Worm (Caenorhabditis elegans) whole organism, L1 larva: ENCODE measurements around the gene mig-39.

Experiments used
- F16B12.6 ChIP-seq: fragments of 150-350 bp; optimal IDR thresholded peaks from 2 replicates; lab custom pipeline; 2014; ENCODE audit warnings: missing biosample characterization, missing genetic modification characterization
- Y116A8C.19 ChIP-seq: sonication (generic microtip); optimal IDR thresholded peaks from 2 replicates; lab custom pipeline; 2016; ENCODE audit warnings: missing compliant biosample characterization, missing genetic modification characterization, borderline replicate concordance
- aha-1 ChIP-seq: fragments of 150-350 bp; optimal IDR thresholded peaks from 2 replicates; lab custom pipeline; 2014; ENCODE audit warnings: missing biosample characterization, missing genetic modification characterization
- alr-1 ChIP-seq: fragments of 200-800 bp; sonication (Bioruptor generic); optimal IDR thresholded peaks from 2 replicates; lab custom pipeline; 2018; ENCODE audit warnings: borderline replicate concordance, mild to moderate bottlenecking, missing genetic modification characterization, missing compliant biosample characterization
- ceh-63 ChIP-seq: fragments of 200-800 bp; sonication (Bioruptor generic); optimal IDR thresholded peaks from 2 replicates; lab custom pipeline; 2018; ENCODE audit warnings: mild to moderate bottlenecking, missing genetic modification characterization, missing compliant biosample characterization
- ceh-8 ChIP-seq: fragments of 200-800 bp; sonication (Bioruptor generic); optimal IDR thresholded peaks from 2 replicates; lab custom pipeline; 2018; ENCODE audit warnings: mild to moderate bottlenecking, missing genetic modification characterization, moderate library complexity, missing compliant biosample characterization
- ceh-88 ChIP-seq: fragments of 200-800 bp; sonication (Bioruptor generic); IDR thresholded peaks from 2 replicates; pipeline ENCODE4 v1.3.6; 2022; ENCODE audit warnings: missing genetic modification characterization, missing compliant biosample characterization
- ceh-90 ChIP-seq: sonication (generic microtip); optimal IDR thresholded peaks from 2 replicates; lab custom pipeline; 2016; ENCODE audit warnings: missing genetic modification characterization, missing compliant biosample characterization
- dpl-1 ChIP-seq, 3 experiments: fragments of 150-350 bp in 2 of 3; sonication (generic microtip) in 1 of 3; optimal IDR thresholded peaks; 2 replicates each; lab custom pipeline; 2014 to 2017; ENCODE audit warnings: missing biosample characterization in 3 of 3, missing genetic modification characterization in 3 of 3, missing genetic modification reagents in 3 of 3
- dsc-1 ChIP-seq: sonication (generic microtip); optimal IDR thresholded peaks from 2 replicates; lab custom pipeline; 2016; ENCODE audit warnings: mild to moderate bottlenecking, missing genetic modification characterization, missing compliant biosample characterization
- efl-1 ChIP-seq, 4 experiments: fragments of 150-350 bp; optimal IDR thresholded peaks in 3 of 4; peaks in 1 of 4; 1 replicate in 1 of 4; 2 replicates in 3 of 4; lab custom pipeline; 2014; ENCODE audit warnings: missing biosample characterization in 2 of 4, missing genetic modification characterization in 2 of 4, missing genetic modification reagents in 2 of 4
- efl-3 ChIP-seq: fragments of 200-800 bp; sonication (Bioruptor generic); optimal IDR thresholded peaks from 2 replicates; lab custom pipeline; 2018; ENCODE audit warnings: mild to moderate bottlenecking, missing genetic modification characterization, missing compliant biosample characterization
- egl-27 ChIP-seq, 2 experiments: fragments of 150-350 bp in 1 of 2; sonication (generic microtip); optimal IDR thresholded peaks; 3 replicates each; lab custom pipeline; 2017 to 2018; ENCODE audit warnings: missing biosample characterization in 2 of 2, missing genetic modification characterization in 2 of 2, missing genetic modification reagents in 2 of 2
- elt-3 ChIP-seq, 6 experiments: fragments of 150-350 bp in 1 of 6; sonication (generic microtip); optimal IDR thresholded peaks; 2 replicates each; lab custom pipeline; 2017 to 2018; ENCODE audit warnings: missing biosample characterization in 6 of 6, missing genetic modification characterization in 6 of 6, inconsistent platforms in 1 of 6
- fkh-4 ChIP-seq: sonication (generic microtip); optimal IDR thresholded peaks from 2 replicates; lab custom pipeline; 2016; ENCODE audit warnings: missing compliant biosample characterization, missing genetic modification characterization, borderline replicate concordance
- fkh-8 ChIP-seq: sonication (generic microtip); optimal IDR thresholded peaks from 2 replicates; lab custom pipeline; 2016; ENCODE audit warnings: mild to moderate bottlenecking, missing genetic modification characterization, missing compliant biosample characterization
- hlh-17 ChIP-seq: fragments of 200-800 bp; sonication (Bioruptor generic); optimal IDR thresholded peaks from 2 replicates; lab custom pipeline; 2018; ENCODE audit warnings: missing genetic modification characterization, mild to moderate bottlenecking, missing compliant biosample characterization, moderate library complexity, borderline replicate concordance
- isw-1 ChIP-seq: fragments of 200-800 bp; sonication (Bioruptor generic); IDR thresholded peaks from 2 replicates; pipeline ENCODE4 v1.3.6; 2022; ENCODE audit warnings: missing genetic modification characterization, missing compliant biosample characterization
- lin-14 ChIP-seq: fragments of 200-800 bp; sonication (Bioruptor generic); optimal IDR thresholded peaks from 2 replicates; lab custom pipeline; 2018; ENCODE audit warnings: mild to moderate bottlenecking, missing genetic modification characterization, moderate library complexity, missing compliant biosample characterization
- lin-35 ChIP-seq, 2 experiments: fragments of 150-350 bp; optimal IDR thresholded peaks; 2 replicates each; lab custom pipeline; 2014; ENCODE audit warnings: missing biosample characterization in 2 of 2, missing genetic modification characterization in 2 of 2, missing genetic modification reagents in 2 of 2
- lin-39 ChIP-seq: fragments of 150-350 bp; optimal IDR thresholded peaks from 2 replicates; lab custom pipeline; 2014; ENCODE audit warnings: missing biosample characterization, missing genetic modification reagents, missing genetic modification characterization
- lsy-2 ChIP-seq, 2 experiments: fragments of 150-350 bp; optimal IDR thresholded peaks; 2 replicates each; lab custom pipeline; 2014; ENCODE audit warnings: missing biosample characterization in 2 of 2, missing genetic modification characterization in 2 of 2
- mab-9 ChIP-seq: fragments of 200-800 bp; sonication (Bioruptor generic); IDR thresholded peaks from 2 replicates; pipeline ENCODE4 v1.3.6; 2022; ENCODE audit warnings: missing genetic modification reagents, missing genetic modification characterization, missing compliant biosample characterization
- mdl-1 ChIP-seq, 2 experiments: fragments of 150-350 bp; optimal IDR thresholded peaks; 2 replicates each; lab custom pipeline; 2014 to 2017; ENCODE audit warnings: missing biosample characterization in 2 of 2, missing genetic modification characterization in 2 of 2, inconsistent platforms in 1 of 2
- mef-2 ChIP-seq: fragments of 150-350 bp; optimal IDR thresholded peaks from 2 replicates; lab custom pipeline; 2014; ENCODE audit warnings: missing biosample characterization, missing genetic modification characterization
- mep-1 ChIP-seq: fragments of 150-350 bp; optimal IDR thresholded peaks from 2 replicates; lab custom pipeline; 2014; ENCODE audit warnings: missing biosample characterization, missing genetic modification characterization
- nhr-11 ChIP-seq: fragments of 150-350 bp; optimal IDR thresholded peaks from 2 replicates; lab custom pipeline; 2014; ENCODE audit warnings: missing biosample characterization, missing genetic modification characterization
- nhr-12 ChIP-seq: sonication (generic microtip); optimal IDR thresholded peaks from 2 replicates; lab custom pipeline; 2017; ENCODE audit warnings: missing biosample characterization, missing genetic modification characterization
- nhr-47 ChIP-seq: sonication (generic microtip); optimal IDR thresholded peaks from 2 replicates; lab custom pipeline; 2016; ENCODE audit warnings: mild to moderate bottlenecking, missing genetic modification characterization, moderate library complexity, missing compliant biosample characterization
- nhr-84 ChIP-seq: sonication (generic microtip); optimal IDR thresholded peaks from 2 replicates; lab custom pipeline; 2017; ENCODE audit warnings: missing biosample characterization, missing genetic modification characterization
- nhr-85 ChIP-seq: sonication (generic microtip); peaks from one replicate; lab custom pipeline; 2016; ENCODE audit warnings: missing genetic modification characterization, inconsistent platforms, missing compliant biosample characterization
- nhr-90 ChIP-seq: sonication (generic microtip); optimal IDR thresholded peaks from 2 replicates; lab custom pipeline; 2016; ENCODE audit warnings: mild to moderate bottlenecking, missing genetic modification characterization, missing compliant biosample characterization; ENCODE audit not compliant: poor library complexity
- pag-3 ChIP-seq: sonication (generic microtip); optimal IDR thresholded peaks from 2 replicates; lab custom pipeline; 2017; ENCODE audit warnings: missing genetic modification characterization, mild to moderate bottlenecking, missing compliant biosample characterization, antibody characterized with exemption, borderline replicate concordance; ENCODE audit not compliant: insufficient read depth
- pqm-1 ChIP-seq: sonication (generic microtip); optimal IDR thresholded peaks from 3 replicates; lab custom pipeline; 2017; ENCODE audit warnings: missing biosample characterization, missing genetic modification characterization
- snpc-4 ChIP-seq: fragments of 150-350 bp; optimal IDR thresholded peaks from 2 replicates; lab custom pipeline; 2014; ENCODE audit warnings: missing biosample characterization, missing genetic modification characterization
- snu-23 ChIP-seq: sonication (generic microtip); optimal IDR thresholded peaks from 2 replicates; lab custom pipeline; 2016; ENCODE audit warnings: missing genetic modification characterization, missing compliant biosample characterization
- sox-4 ChIP-seq: sonication (generic microtip); optimal IDR thresholded peaks from 2 replicates; lab custom pipeline; 2016; ENCODE audit warnings: missing genetic modification characterization, missing compliant biosample characterization
- sup-37 ChIP-seq: fragments of 200-800 bp; sonication (Bioruptor generic); optimal IDR thresholded peaks from 2 replicates; lab custom pipeline; 2018; ENCODE audit warnings: mild to moderate bottlenecking, missing genetic modification characterization, missing compliant biosample characterization
- swsn-7 ChIP-seq: sonication (generic microtip); optimal IDR thresholded peaks from 2 replicates; lab custom pipeline; 2016; ENCODE audit warnings: missing genetic modification characterization, missing compliant biosample characterization
- tbx-2 ChIP-seq: sonication (generic microtip); optimal IDR thresholded peaks from 2 replicates; lab custom pipeline; 2016; ENCODE audit warnings: missing genetic modification characterization, missing compliant biosample characterization
- tlp-1 ChIP-seq: fragments of 150-350 bp; optimal IDR thresholded peaks from 2 replicates; lab custom pipeline; 2014; ENCODE audit warnings: missing biosample characterization, missing genetic modification characterization
- unc-130 ChIP-seq: fragments of 150-350 bp; optimal IDR thresholded peaks from 2 replicates; lab custom pipeline; 2017; ENCODE audit warnings: missing biosample characterization, missing genetic modification characterization, inconsistent platforms
- unc-30 ChIP-seq: sonication (generic microtip); optimal IDR thresholded peaks from 2 replicates; lab custom pipeline; 2017; ENCODE audit warnings: missing biosample characterization, missing genetic modification characterization
- xbp-1 ChIP-seq: sonication (generic microtip); optimal IDR thresholded peaks from 2 replicates; lab custom pipeline; 2016; ENCODE audit warnings: missing genetic modification characterization, missing compliant biosample characterization
- zag-1 ChIP-seq: fragments of 150-350 bp; optimal IDR thresholded peaks from 2 replicates; lab custom pipeline; 2014; ENCODE audit warnings: missing biosample characterization, missing genetic modification characterization
- ztf-11 ChIP-seq, 2 experiments: sonication (generic microtip); optimal IDR thresholded peaks; 2 replicates each; lab custom pipeline; 2016 to 2017; ENCODE audit warnings: missing genetic modification characterization in 2 of 2, missing biosample characterization in 1 of 2, missing compliant biosample characterization in 1 of 2
- ztf-4 ChIP-seq: fragments of 150-350 bp; optimal IDR thresholded peaks from 2 replicates; lab custom pipeline; 2014; ENCODE audit warnings: missing biosample characterization, missing genetic modification characterization

mig-39 gene

ce11 chrIII:8466735-8467134 is at the start of gene mig-39:
mig-39 (plus strand) TSS chrIII:8467035.
- TF ChIP-seq mab-9 (GFP tag; lab: Robert Waterston, UW) (no peak), egl-27 (tag; optimal IDR thresholded peaks at IDR 0.05; lab: Kevin White, UChicago) (no peak), nhr-11 (tag; lab: Kevin White, UChicago) (no peak), nhr-47 (no peak), sox-4 (tag; lab: Kevin White, UChicago) (no peak), nhr-85 (tag; lab: Kevin White, UChicago) (no peak), efl-3 (GFP tag; lab: Kevin White, UChicago) (no peak), nhr-12 (tag; lab: Kevin White, UChicago) (no peak), pag-3 (no peak), tlp-1 (tag; lab: Kevin White, UChicago) (no peak), lsy-2 (tag; optimal IDR thresholded peaks at IDR 0.05; lab: Kevin White, UChicago) (no peak), ceh-63 (GFP tag; lab: Kevin White, UChicago) (no peak), mef-2 (tag; lab: Kevin White, UChicago) (no peak)

DNA sequence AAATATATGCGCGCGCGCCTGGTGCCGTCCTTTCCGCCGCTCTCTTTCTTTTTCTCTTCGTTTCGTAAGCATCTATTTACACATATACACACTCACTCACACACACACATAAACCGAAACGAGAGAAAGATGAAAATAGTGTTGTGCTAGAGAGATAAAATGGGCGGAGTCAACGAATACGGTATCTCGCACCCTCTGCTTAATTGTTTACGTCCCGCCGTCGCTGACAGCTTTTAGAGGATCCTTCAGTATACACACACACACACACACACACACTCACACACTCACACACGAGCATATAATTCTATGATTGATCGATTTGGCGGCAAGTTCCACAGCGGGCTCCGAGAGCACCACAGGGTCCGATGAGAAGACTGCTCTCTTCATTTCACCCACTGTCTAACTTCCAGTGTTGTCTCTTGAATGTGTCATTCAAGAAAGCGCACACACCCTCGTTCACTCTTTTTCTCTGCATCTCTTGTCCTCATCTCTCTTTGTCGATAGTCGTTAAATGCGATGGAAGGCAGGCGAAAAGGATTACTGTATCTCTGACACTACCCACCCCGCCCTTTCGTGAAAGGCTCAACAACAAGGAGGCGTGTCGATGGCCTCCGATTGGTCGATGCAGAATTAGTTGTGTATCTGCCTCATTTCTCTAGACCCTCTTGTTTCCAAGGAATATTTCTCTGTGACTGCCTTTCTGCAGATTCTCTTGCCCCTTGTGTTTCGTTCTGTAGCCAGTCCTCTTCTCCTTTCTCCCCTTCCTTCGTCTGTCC is 49.5 kb upstream of the mig-39 start:
- TF ChIP-seq dpl-1 (GFP tag; optimal IDR thresholded peaks at IDR 0.05; lab: Kevin White, UChicago) (peak; percentile 66 to 73 (median 66)), tbx-2 (tag; lab: Kevin White, UChicago) (peak; percentile 97), fkh-4 (peak; percentile 79), efl-1 (optimal IDR thresholded peaks at IDR 0.05; lab: Kevin White, UChicago) (peak; percentile 85 to 87), efl-1 (GFP tag; optimal IDR thresholded peaks at IDR 0.05 in 1 of 2; lab: Kevin White, UChicago) (peak; percentile 53 to 95), ztf-11 (tag; optimal IDR thresholded peaks at IDR 0.05; lab: Kevin White, UChicago) (peak in 1 of 2 experiments; percentile 84), ceh-90 (tag; lab: Kevin White, UChicago) (peak; percentile 6), mab-9 (GFP tag; lab: Robert Waterston, UW) (no peak; the same call in none of the 2 replicates), xbp-1 (peak; percentile 99), tlp-1 (tag; lab: Kevin White, UChicago) (no peak), ceh-88 (GFP tag; lab: Robert Waterston, UW) (peak; percentile 65), Y116A8C.19 (peak; percentile 47), lin-39 (tag; lab: Kevin White, UChicago) (peak; percentile 84), lin-35 (GFP tag; optimal IDR thresholded peaks at IDR 0.05; lab: Kevin White, UChicago) (peak; percentile 77 to 83), snu-23 (peak; percentile 97), unc-30 (no peak), nhr-11 (tag; lab: Kevin White, UChicago) (peak; percentile 82), dsc-1 (tag; lab: Kevin White, UChicago) (peak; percentile 91), pqm-1 (tag; lab: Kevin White, UChicago) (no peak), snpc-4 (tag; lab: Kevin White, UChicago) (peak; percentile 64), elt-3 (tag; optimal IDR thresholded peaks at IDR 0.05; lab: Kevin White, UChicago) (peak in 3 of 6 experiments; percentile 54 to 75 (median 62)), isw-1 (GFP tag; lab: Robert Waterston, UW) (peak; percentile 86), F16B12.6 (tag; lab: Kevin White, UChicago) (no peak), ztf-4 (tag; lab: Kevin White, UChicago) (peak; percentile 97), nhr-84 (no peak), fkh-8 (peak; percentile 92), zag-1 (tag; lab: Kevin White, UChicago) (peak; percentile 89), unc-130 (tag; lab: Kevin White, UChicago) (no peak), mdl-1 (tag; optimal IDR thresholded peaks at IDR 0.05; lab: Kevin White, UChicago) (peak; percentile 41 to 89), swsn-7 (peak; percentile 96), ceh-8 (GFP tag; lab: Kevin White, UChicago) (peak; percentile 90), sup-37 (peak; percentile 80), lin-14 (peak; percentile 98), nhr-85 (tag; lab: Kevin White, UChicago) (peak; percentile 95), nhr-90 (tag; lab: Kevin White, UChicago) (peak; percentile 87), mep-1 (tag; lab: Kevin White, UChicago) (peak; percentile 93), egl-27 (tag; optimal IDR thresholded peaks at IDR 0.05; lab: Kevin White, UChicago) (peak; percentile 32 to 77), hlh-17 (no peak), lsy-2 (tag; optimal IDR thresholded peaks at IDR 0.05; lab: Kevin White, UChicago) (peak; percentile 98 to 99), aha-1 (peak; percentile 75), alr-1 (tag; lab: Kevin White, UChicago) (no peak)
